Fruit fly (Drosophila melanogaster): ENCODE results near the gene CG32432.

DNA sequence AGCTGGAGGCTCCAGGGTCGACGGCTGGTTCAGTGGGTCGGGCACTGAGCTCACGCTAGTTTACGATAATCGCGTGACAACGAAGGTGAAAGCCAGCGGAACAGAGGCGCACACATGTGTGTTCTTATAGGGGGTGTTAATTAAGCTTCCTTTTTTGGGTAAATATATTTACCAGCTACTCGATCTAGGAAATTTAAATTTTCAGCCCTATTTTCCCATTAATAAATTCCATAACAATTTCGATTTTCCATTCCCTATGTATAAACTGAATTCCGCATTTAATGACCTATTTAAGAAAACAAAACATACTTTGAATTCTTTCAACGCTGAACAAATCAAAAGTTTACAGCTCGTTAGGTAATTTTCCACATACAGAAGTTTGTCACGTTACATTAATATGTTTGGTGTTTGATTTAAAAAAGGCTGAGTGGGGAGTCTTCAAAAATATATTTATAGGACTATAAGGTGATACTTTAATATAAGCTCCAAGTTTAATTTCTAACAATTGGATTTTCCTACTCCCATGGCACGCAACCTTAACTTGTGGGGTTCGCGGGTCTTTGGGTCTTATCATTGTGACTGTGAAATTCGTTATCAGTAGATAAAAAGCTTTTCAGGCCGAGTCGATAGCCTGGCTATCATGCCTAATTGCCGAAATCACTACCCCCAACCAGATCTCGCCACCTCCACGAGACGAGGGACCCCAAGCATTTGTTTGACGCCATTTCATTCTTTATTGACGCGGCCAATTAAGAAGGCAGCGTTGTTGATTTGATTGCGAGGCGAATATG lies 47.8 kb downstream of the CG32432 start, which contains the start of gene CG13255:
- TF ChIP-seq Abd-B (GFP tag; optimal IDR thresholded peaks at IDR 0.05) (no peak), dsf (GFP tag; optimal IDR thresholded peaks at IDR 0.05; ENCODE audit: borderline replicate concordance) (no peak), HLH106 (tag; optimal IDR thresholded peaks at IDR 0.05) (peak; percentile 50), Mio (GFP tag; optimal IDR thresholded peaks at IDR 0.05) (no peak), pan (optimal IDR thresholded peaks at IDR 0.05) (no peak), fru (GFP tag; optimal IDR thresholded peaks at IDR 0.05) (peak; percentile 52), dmrt93B (GFP tag; optimal IDR thresholded peaks at IDR 0.05) (peak; percentile 39), Hr78 (GFP tag; optimal IDR thresholded peaks at IDR 0.05) (no peak), woc (GFP tag; optimal IDR thresholded peaks at IDR 0.05) (no peak)
